Worm (Caenorhabditis elegans): ENCODE data around the gene nhr-205.

The nhr-205 gene

DNA sequence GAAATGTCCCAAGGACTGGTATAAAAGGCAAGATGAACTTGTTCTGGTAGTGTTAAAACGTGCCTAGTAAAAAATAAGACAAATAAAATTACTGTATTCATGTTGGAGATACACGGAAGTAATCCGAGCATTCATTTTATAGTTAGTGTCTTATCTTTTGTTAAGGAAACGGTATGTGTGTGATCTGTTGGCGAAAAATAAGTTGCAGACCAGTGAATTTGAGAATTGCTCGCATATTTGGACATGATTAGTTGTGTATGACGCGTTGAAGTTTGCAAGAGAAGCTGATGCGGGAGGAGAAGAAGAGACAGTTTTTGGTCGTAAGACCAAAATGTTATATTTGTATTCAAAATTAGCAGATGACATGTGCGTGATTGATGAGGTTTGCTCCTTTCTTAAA is 20.3 kb upstream of the nhr-205 start, which contains the start of gene C08B6.14:
C08B6.14 (minus strand) TSS at position 101 of the 400 bp plus-strand sequence.
- TF ChIP-seq F13C5.2 (tag; optimal IDR thresholded peaks at IDR 0.05) = no peak
- no peak for TF ChIP-seq hmg-4 (GFP tag; optimal IDR thresholded peaks at IDR 0.05)
- TF ChIP-seq tbx-11 (GFP tag; IDR thresholded peaks at IDR 0.05) = no peak
- no peak for TF ChIP-seq tra-4 (tag; optimal IDR thresholded peaks at IDR 0.05)
- TF ChIP-seq aly-1 (tag; optimal IDR thresholded peaks at IDR 0.05) = no peak
- no peak for TF ChIP-seq flt-1 (GFP tag; IDR thresholded peaks at IDR 0.05)
- TF ChIP-seq B0310.2 (tag; optimal IDR thresholded peaks at IDR 0.05) = no peak
- no peak for TF ChIP-seq sea-1 (GFP tag; conservative IDR thresholded peaks at IDR 0.05)
- no peak for TF ChIP-seq ama-1 (optimal IDR thresholded peaks at IDR 0.05)

DNA sequence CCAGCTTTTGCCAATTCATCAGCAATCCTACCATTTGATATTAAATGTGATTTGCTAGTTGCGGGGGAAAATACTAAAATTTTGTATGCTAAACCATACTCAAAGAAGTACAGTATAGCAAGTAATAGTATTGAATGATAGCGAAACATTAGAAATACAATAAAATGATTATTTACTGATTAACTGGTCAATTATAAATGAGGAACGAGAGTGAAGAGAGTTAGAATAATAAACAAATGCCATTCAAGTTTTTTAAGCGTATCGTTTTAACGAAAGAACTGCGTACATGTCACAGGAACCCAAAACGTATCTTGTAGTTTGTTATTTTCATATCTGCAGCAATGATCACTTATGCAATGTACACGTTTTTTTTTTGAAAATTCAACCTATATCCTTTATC is 16.9 kb upstream of the nhr-205 start, which contains the start of gene ugt-47:
ugt-47 (minus strand) TSS at position 169 of the 400 bp plus-strand sequence.
- TF ChIP-seq hmg-4 (GFP tag; optimal IDR thresholded peaks at IDR 0.05) (no peak), F13C5.2 (tag; optimal IDR thresholded peaks at IDR 0.05) (no peak), ceh-36 (tag; optimal IDR thresholded peaks at IDR 0.05) (no peak), tbx-37 (GFP tag; conservative IDR thresholded peaks at IDR 0.05) (no peak), hmbx-1 (tag; optimal IDR thresholded peaks at IDR 0.05) (no peak), B0310.2 (tag; optimal IDR thresholded peaks at IDR 0.05) (no peak), aly-1 (tag; optimal IDR thresholded peaks at IDR 0.05) (no peak), tra-4 (tag; optimal IDR thresholded peaks at IDR 0.05) (no peak), pes-1 (GFP tag; IDR thresholded peaks at IDR 0.05) (no peak), sea-1 (GFP tag; conservative IDR thresholded peaks at IDR 0.05) (no peak), flt-1 (GFP tag; IDR thresholded peaks at IDR 0.05) (no peak), ceh-13 (GFP tag; optimal IDR thresholded peaks at IDR 0.05) (no peak), ama-1 (optimal IDR thresholded peaks at IDR 0.05) (no peak), ets-7 (tag; optimal IDR thresholded peaks at IDR 0.05) (no peak), scrt-1 (GFP tag; IDR thresholded peaks at IDR 0.05) (no peak), hnd-1 (tag; optimal IDR thresholded peaks at IDR 0.05) (no peak), tbx-11 (GFP tag; IDR thresholded peaks at IDR 0.05) (no peak)

DNA sequence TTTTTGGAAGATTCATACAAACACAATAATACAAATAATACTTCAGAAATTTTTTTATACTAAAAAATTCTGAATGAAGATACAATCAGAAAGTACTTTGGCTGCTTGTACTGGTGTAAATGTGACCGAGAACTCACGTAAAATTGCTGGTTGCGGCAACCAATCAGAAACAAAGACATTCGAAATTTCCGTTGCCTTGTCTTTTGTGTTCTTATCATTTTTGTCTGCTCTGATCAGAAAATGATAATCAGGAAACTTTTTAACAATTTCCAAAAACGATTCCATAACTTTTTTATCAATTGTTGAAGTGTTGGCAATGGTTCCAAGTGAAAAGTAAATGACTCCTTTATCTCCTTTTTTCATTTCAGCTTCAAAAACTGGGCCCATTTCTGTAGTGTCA is 15.4 kb upstream of the nhr-205 start:
- no peak for TF ChIP-seq ceh-36 (tag; optimal IDR thresholded peaks at IDR 0.05)
- no peak for TF ChIP-seq B0310.2 (tag; optimal IDR thresholded peaks at IDR 0.05)
- no peak for TF ChIP-seq tra-4 (tag; optimal IDR thresholded peaks at IDR 0.05)

DNA sequence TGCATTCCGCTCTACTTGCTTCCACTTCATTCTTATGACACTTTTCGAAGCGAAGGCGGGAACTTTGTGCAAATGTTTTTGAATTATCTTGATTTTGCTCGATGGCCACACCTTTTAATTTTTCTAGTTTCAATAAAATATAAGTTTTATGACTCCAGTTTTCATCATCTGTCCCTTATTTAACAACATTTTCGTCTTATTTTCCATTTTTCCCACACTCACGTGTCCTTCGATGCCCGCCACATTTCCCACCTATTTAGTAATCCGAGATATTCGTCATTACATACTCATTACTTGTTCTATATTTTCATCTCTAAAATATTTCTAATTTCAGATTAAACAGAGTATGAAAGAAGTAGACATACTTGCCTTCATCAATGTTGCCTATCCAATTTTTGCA is 12.8 kb upstream of the nhr-205 start, which contains the start of gene srd-49:
srd-49 (plus strand) TSS at position 301 of the 400 bp plus-strand sequence.
- TF ChIP-seq tbx-37 (GFP tag; conservative IDR thresholded peaks at IDR 0.05) = no peak

DNA sequence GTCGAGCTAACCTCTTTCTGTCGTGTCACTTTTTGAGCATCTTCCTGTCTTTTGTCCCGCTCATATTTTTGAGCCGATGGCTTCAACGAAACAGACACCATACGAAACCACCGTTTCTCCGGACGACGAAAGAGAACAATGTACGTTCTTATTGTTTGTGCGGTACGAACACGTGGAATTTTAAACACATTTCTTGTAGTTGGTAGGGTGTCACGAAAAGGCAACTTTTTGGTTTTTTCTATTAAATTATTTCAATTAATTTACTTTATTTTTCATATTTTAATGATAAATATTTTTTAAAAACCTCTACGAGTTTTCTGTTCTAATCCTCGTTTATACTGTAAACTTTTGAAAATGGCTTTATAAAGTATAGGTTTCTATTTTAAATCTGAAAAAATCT is 9.6 kb upstream of the nhr-205 start, which contains the start of gene R04B5.11:
R04B5.11 (minus strand) TSS at position 101 of the 400 bp plus-strand sequence.
- TF ChIP-seq ceh-36 (tag; optimal IDR thresholded peaks at IDR 0.05) = no peak

DNA sequence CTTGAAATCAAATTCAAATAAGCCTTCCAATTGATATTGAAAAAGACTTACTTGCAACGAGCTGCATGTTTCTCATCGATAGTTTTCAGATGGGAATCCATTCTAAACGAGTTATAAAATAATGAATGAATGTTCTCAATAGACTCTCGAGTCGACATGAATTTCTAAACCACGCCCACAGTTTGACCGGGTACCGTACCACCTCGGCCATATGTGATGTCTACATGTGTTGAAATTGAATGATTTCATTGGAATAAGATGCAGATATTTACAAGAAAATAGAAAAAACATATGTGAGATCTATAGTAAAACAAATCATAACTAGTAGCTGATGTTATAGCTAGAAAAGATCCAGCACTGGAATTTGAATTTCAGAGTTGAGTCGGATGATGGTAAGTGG is 8.9 kb upstream of the nhr-205 start, which contains the start of gene R04B5.7:
R04B5.7 (minus strand) TSS at position 101 of the 400 bp plus-strand sequence.
- TF ChIP-seq sea-1 (GFP tag; conservative IDR thresholded peaks at IDR 0.05) (no peak), aly-1 (tag; optimal IDR thresholded peaks at IDR 0.05) (no peak), hnd-1 (tag; optimal IDR thresholded peaks at IDR 0.05) (no peak), F13C5.2 (tag; optimal IDR thresholded peaks at IDR 0.05) (no peak), ama-1 (optimal IDR thresholded peaks at IDR 0.05) (no peak)

DNA sequence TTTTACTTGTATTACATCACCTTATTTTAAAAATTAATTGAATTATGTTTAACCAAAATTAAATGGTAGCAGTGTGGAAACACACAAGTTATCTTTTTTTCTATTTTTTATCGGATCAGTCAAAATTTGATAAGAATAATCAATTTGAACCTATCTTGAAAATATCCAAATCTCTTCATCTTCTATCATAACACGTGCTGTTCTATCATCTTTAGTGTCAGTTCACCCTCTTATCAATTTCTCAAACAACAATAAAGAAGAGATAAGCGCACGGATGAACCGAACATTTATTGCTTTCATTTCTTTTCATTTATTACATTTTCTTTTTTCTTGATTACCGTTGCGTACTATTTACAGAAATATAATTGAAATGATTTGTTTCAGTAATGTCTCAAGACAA is 5.5 kb upstream of the nhr-205 start, which contains the start of gene R04B5.5:
R04B5.5 (plus strand) TSS at position 378 of the 400 bp plus-strand sequence.
- TF ChIP-seq sea-1 (GFP tag; conservative IDR thresholded peaks at IDR 0.05) = no peak
- TF ChIP-seq hmbx-1 (tag; optimal IDR thresholded peaks at IDR 0.05) = no peak
- no peak for TF ChIP-seq ets-7 (tag; optimal IDR thresholded peaks at IDR 0.05)

DNA sequence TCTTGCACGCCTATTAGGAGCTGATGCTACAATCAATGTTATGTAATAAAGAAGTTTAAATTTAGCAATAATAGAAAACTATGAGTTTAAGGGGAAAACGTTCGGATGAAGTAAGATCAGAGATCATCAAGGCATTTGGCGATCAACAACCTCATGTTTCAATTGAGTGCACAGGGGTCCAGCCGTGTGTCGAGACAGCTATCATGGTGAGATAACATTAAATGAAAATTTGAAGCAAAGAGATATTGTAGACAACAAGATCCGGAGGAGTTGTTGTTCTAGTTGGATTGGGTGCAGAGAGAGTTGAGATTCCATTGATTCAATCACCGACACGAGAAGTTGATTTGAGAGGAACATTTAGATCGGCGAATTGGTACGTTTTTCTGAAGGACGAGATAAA is 4.6 kb upstream of the nhr-205 start:
- TF ChIP-seq pes-1 (GFP tag; IDR thresholded peaks at IDR 0.05) = no peak
- no peak for TF ChIP-seq ama-1 (optimal IDR thresholded peaks at IDR 0.05)
- TF ChIP-seq hmbx-1 (tag; optimal IDR thresholded peaks at IDR 0.05) = no peak
- no peak for TF ChIP-seq scrt-1 (GFP tag; IDR thresholded peaks at IDR 0.05)
- TF ChIP-seq ets-7 (tag; optimal IDR thresholded peaks at IDR 0.05) = no peak
- TF ChIP-seq F13C5.2 (tag; optimal IDR thresholded peaks at IDR 0.05) = no peak
- no peak for TF ChIP-seq tbx-11 (GFP tag; IDR thresholded peaks at IDR 0.05)
- no peak for TF ChIP-seq sea-1 (GFP tag; conservative IDR thresholded peaks at IDR 0.05)
- no peak for TF ChIP-seq tbx-37 (GFP tag; conservative IDR thresholded peaks at IDR 0.05)

DNA sequence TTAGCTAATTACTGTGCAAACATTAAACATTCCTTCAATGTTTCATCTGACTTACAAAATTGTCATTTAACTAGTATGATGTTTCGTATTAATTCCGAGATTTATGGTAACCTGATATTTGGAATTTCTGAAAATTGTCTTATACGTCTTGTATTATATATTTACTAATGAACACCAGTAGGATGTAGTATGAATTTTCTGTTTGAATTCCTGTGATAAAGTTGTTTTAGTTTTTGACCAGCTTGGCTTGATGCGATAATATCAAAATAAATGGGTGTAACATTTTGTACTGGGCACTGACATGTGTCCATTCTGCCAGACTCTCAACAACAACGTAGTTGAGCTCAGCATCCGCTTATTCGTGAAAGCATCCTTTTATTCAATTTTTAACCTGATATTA is 3.3 kb upstream of the nhr-205 start, which contains the start of gene R04B5.6:
R04B5.6 (plus strand) TSS at position 301 of the 400 bp plus-strand sequence.
- no peak for TF ChIP-seq hnd-1 (tag; optimal IDR thresholded peaks at IDR 0.05)
- no peak for TF ChIP-seq ama-1 (optimal IDR thresholded peaks at IDR 0.05)
- no peak for TF ChIP-seq hmbx-1 (tag; optimal IDR thresholded peaks at IDR 0.05)
- TF ChIP-seq flt-1 (GFP tag; IDR thresholded peaks at IDR 0.05) = no peak
- no peak for TF ChIP-seq pes-1 (GFP tag; IDR thresholded peaks at IDR 0.05)

Measured in whole organism, early embryonic.